Worm (Caenorhabditis elegans) whole organism, midembryonic: Measurements from ENCODE around the gene Y116A8C.49.
"Not testable (repeated sequence)": the region's sequence is repeated elsewhere in the genome, so short reads cannot be mapped to it uniquely, and the experiment has no call there.

Experiments
- T22C8.4 ChIP-seq: fragments of 200-800 bp; sonication (Bioruptor generic); IDR thresholded peaks from 2 replicates; pipeline ENCODE4 v1.3.6; 2022; ENCODE audit warnings: missing genetic modification characterization, missing compliant biosample characterization
- cog-1 ChIP-seq: sonication (generic microtip); optimal IDR thresholded peaks from 2 replicates; lab custom pipeline; 2016; ENCODE audit warnings: missing genetic modification characterization, missing compliant biosample characterization
- flt-1 ChIP-seq: fragments of 200-800 bp; sonication (Bioruptor generic); IDR thresholded peaks from 2 replicates; pipeline ENCODE4 v1.3.6; 2022; ENCODE audit warnings: missing genetic modification characterization, missing compliant biosample characterization
- klf-2 ChIP-seq: fragments of 200-800 bp; sonication (Bioruptor generic); conservative IDR thresholded peaks from 2 replicates; pipeline ENCODE4 v1.3.6; 2022; ENCODE audit warnings: missing genetic modification reagents, missing genetic modification characterization, missing compliant biosample characterization
- med-1 ChIP-seq: sonication (generic microtip); optimal IDR thresholded peaks from 2 replicates; lab custom pipeline; 2017; ENCODE audit warnings: missing genetic modification characterization, mild to moderate bottlenecking, missing compliant biosample characterization, antibody characterized with exemption, missing genetic modification reagents; ENCODE audit not compliant: insufficient read depth
- ref-1 ChIP-seq: fragments of 200-800 bp; sonication (Bioruptor generic); conservative IDR thresholded peaks from 2 replicates; pipeline ENCODE4 v1.3.6; 2022; ENCODE audit warnings: missing genetic modification reagents, missing genetic modification characterization, missing compliant biosample characterization
- tab-1 ChIP-seq: fragments of 200-800 bp; sonication (Bioruptor generic); IDR thresholded peaks from 2 replicates; pipeline ENCODE4 v1.3.6; 2022; ENCODE audit warnings: missing genetic modification characterization, missing compliant biosample characterization
- ztf-23 ChIP-seq: fragments of 200-800 bp; sonication (Bioruptor generic); IDR thresholded peaks from 2 replicates; pipeline ENCODE4 v1.3.6; 2022; ENCODE audit warnings: missing genetic modification reagents, missing genetic modification characterization, missing compliant biosample characterization
- ztf-29 ChIP-seq: fragments of 200-800 bp; sonication (Bioruptor generic); IDR thresholded peaks from 2 replicates; pipeline ENCODE4 v1.3.6; 2022; ENCODE audit warnings: missing genetic modification reagents, missing genetic modification characterization, missing compliant biosample characterization

The Y116A8C.49 gene

ce11 chrIV:16921999-16922398 is 9.0 kb downstream of the Y116A8C.49 start:
- TF ChIP-seq cog-1 (tag; lab: Kevin White, UChicago) (no peak), klf-2 (no peak), T22C8.4 (no peak), ztf-23 (no peak), ztf-29 (GFP tag; lab: Robert Waterston, UW) (no peak), med-1 (GFP tag; lab: Kevin White, UChicago) (no peak), tab-1 (GFP tag; lab: Robert Waterston, UW) (no peak), ref-1 (GFP tag; lab: Robert Waterston, UW) (no peak), flt-1 (GFP tag; lab: Robert Waterston, UW) (no peak)

DNA sequence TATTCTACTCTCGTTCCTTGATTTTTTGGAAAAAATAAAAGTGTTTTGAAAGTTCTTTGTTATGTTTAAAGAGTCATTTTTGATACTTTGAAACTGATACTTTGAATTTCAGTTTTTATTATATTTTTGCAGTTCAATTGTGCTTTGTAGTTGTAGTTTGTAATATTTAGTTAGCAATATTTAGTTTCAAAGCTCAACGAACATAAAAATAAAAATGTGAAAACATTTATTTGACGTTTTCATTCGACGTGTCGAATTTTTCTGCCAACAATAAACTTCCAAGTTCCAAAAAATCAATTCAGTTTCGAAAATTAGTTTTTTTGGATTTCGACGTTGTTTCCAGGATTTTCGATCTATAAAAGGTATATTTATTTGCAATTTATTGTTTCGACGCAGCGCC is 10.9 kb downstream of the Y116A8C.49 start, which contains the start of gene nep-23:
Gene nep-23 (plus strand): TSS at position 301 of the 400 bp plus-strand sequence.
- no peak for TF ChIP-seq tab-1 (GFP tag; lab: Robert Waterston, UW)
- TF ChIP-seq cog-1 (tag; lab: Kevin White, UChicago): no peak
- TF ChIP-seq med-1 (GFP tag; lab: Kevin White, UChicago): no peak
- no peak for TF ChIP-seq flt-1 (GFP tag; lab: Robert Waterston, UW)
- TF ChIP-seq ref-1 (GFP tag; lab: Robert Waterston, UW): no peak

- TF ChIP-seq med-1 (GFP tag; lab: Kevin White, UChicago) (no peak), ztf-29 (GFP tag; lab: Robert Waterston, UW) (no peak), T22C8.4 (no peak), ztf-23 (no peak), tab-1 (GFP tag; lab: Robert Waterston, UW) (no peak), klf-2 (no peak), ref-1 (GFP tag; lab: Robert Waterston, UW) (no peak)
Observed at ce11 chrIV:16919212-16919775, 11.7 kb downstream of the Y116A8C.49 start, which contains the start of the genes Y116A8C.470 and Y116A8C.463. Gene Y116A8C.470, minus strand, starts transcription at chrIV:16919312. Gene Y116A8C.463, plus strand, starts transcription at chrIV:16919725.

ce11 chrIV:16917831-16918429 is 13.0 kb downstream of the Y116A8C.49 start, which contains the start of the genes Y116A8C.469 and Y116A8C.468:
Gene Y116A8C.469, minus strand, starts transcription at chrIV:16917931.
Gene Y116A8C.468, plus strand, starts transcription at chrIV:16918379.
- no peak for TF ChIP-seq T22C8.4
- TF ChIP-seq klf-2: no peak
- no peak for TF ChIP-seq ref-1 (GFP tag; lab: Robert Waterston, UW)
- TF ChIP-seq med-1 (GFP tag; lab: Kevin White, UChicago): no peak
- TF ChIP-seq flt-1 (GFP tag; lab: Robert Waterston, UW): no peak
- no peak for TF ChIP-seq tab-1 (GFP tag; lab: Robert Waterston, UW)
- no peak for TF ChIP-seq ztf-29 (GFP tag; lab: Robert Waterston, UW)
- TF ChIP-seq cog-1 (tag; lab: Kevin White, UChicago): no peak
- no peak for TF ChIP-seq ztf-23

- TF ChIP-seq klf-2: no peak
Observed at ce11 chrIV:16915751-16916150, 15.2 kb downstream of the Y116A8C.49 start, which contains the start of gene Y116A8C.3. Gene Y116A8C.3, plus strand, starts transcription at chrIV:16916051.

DNA sequence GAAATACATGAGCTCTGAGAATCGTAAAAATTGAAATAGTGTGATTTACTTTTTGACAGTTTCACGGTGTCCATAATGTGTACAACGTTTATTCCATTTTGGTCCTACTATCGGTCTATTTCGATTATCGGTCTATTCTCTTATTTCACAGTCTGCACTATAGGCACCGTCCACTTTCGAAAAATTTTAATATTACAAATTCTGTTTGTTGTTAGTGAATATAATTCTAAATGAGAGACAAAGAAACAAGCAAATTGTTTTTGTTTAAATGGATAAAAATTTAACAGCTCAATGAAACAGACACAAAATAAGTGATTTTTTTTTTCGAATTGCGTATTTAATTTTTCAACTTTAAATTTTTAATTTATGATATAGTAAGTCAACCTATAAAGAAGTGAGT is 32.8 kb downstream of the Y116A8C.49 start:
- TF ChIP-seq flt-1 (GFP tag; lab: Robert Waterston, UW): no peak
- TF ChIP-seq T22C8.4: no peak
- no peak for TF ChIP-seq med-1 (GFP tag; lab: Kevin White, UChicago)
- TF ChIP-seq ztf-29 (GFP tag; lab: Robert Waterston, UW): no peak
- TF ChIP-seq cog-1 (tag; lab: Kevin White, UChicago): no peak
- TF ChIP-seq ref-1 (GFP tag; lab: Robert Waterston, UW): no peak
- no peak for TF ChIP-seq ztf-23
- no peak for TF ChIP-seq tab-1 (GFP tag; lab: Robert Waterston, UW)
- no peak for TF ChIP-seq klf-2

ce11 chrIV:16895288-16895687 is 35.7 kb downstream of the Y116A8C.49 start, which contains the start of gene T06A10.2:
Gene T06A10.2, plus strand, starts transcription at chrIV:16895588.
- TF ChIP-seq flt-1 (GFP tag; lab: Robert Waterston, UW); tab-1 (GFP tag; lab: Robert Waterston, UW); klf-2: not testable (repeated sequence)

DNA sequence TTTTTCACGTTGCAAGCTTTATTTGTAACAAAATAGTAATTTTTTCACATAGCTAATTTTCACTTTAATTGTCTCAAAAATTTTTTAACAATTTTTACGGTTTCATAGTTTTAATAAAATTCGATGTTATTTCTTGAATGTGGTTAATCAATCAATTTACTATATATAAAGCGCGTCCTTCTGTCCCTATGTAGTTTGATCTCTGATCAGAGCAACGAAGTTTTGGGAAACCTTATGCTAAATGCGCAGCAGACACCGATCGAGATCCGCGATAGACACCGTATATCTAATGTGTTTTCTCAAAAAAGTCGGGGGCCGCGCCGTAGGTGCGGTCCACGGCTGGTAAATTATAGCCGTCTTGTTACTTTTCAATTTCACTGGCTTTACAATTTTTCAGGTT is 42.4 kb downstream of the Y116A8C.49 start:
- TF ChIP-seq med-1 (GFP tag; lab: Kevin White, UChicago) (no peak), ztf-23 (no peak), klf-2 (no peak), flt-1 (GFP tag; lab: Robert Waterston, UW) (no peak)

- peak; percentile 89 for TF ChIP-seq flt-1 (GFP tag; lab: Robert Waterston, UW)
Observed at ce11 chrIV:16882414-16882813, 48.6 kb downstream of the Y116A8C.49 start.
